Worm (Caenorhabditis elegans): Measurements from ENCODE around the gene ooc-5.

Gene ooc-5

DNA sequence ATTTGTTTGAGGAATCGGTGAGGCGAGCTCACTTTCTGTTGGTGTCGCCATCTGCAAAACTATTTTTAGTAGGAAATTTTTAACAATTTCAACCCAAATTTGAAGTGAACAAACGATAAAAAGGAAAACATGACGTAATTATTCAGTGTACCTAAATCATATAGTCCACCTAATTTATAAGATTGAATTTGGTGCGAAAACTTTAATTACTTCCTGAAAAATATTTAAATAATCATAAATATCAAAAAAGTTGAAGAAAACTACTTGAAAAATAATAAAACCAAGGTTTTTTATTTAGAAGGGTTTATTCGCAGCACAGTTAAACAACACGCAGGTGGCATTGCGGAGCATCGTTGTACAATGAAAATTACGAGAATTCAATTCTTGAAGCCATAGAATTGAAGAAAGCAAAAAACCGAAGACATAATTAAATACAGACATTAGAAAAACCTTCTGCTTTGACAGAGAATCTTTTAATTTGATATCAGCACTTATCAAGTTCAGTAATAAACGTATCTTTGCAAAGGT is 19.4 kb upstream of the ooc-5 start, which contains the start of gene tomm-40:
Gene tomm-40 (minus strand): TSS at position 51 of the 528 bp plus-strand sequence.
- TF ChIP-seq W03F9.2 (tag; optimal IDR thresholded peaks at IDR 0.05), result no peak
- TF ChIP-seq him-1 (tag; optimal IDR thresholded peaks at IDR 0.05), result no peak
- no peak for TF ChIP-seq dao-5 (tag; optimal IDR thresholded peaks at IDR 0.05)

DNA sequence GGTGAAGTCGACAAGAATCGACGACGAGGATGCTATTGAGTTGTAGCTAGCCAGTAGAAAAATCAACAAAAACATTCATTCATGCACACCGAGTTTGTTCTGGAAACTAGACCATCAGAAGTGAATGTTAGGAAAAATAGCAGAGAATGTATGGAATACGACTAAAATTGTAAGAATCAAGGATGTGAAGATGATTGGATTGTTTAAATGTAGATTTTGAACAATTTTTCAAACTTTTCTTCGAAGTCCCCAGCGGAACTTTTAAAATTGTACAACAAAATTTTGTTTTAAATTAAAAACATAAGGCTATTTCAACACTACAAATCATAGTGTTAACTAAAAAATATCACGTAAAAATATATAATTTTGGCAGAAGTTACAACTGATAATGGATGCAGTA is 10.3 kb upstream of the ooc-5 start, which contains the start of gene C18E9.7:
Gene C18E9.7 (minus strand): TSS at position 101 of the 400 bp plus-strand sequence.
- no peak for TF ChIP-seq W03F9.2 (tag; optimal IDR thresholded peaks at IDR 0.05)
- TF ChIP-seq him-1 (tag; optimal IDR thresholded peaks at IDR 0.05), result no peak
- no peak for TF ChIP-seq dao-5 (tag; optimal IDR thresholded peaks at IDR 0.05)

DNA sequence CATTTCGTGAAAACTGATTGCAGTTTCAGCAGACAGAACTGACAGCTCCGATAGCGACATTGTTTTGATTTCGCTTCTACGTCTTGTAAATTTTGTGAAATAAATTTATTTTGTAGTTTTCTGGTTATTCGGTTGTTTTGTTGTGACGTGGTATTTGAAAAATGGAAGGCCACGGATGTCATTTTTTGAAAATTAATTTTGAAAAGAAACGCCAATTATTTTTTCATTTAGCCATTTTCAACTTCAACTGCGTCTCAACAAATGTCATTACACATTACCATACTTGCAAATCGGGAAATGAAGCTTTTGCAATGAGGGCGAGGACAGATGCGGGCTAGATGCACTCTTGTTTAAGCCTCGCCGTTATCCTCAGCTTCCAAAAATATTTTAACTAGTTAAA is 5.0 kb upstream of the ooc-5 start, which contains the start of gene C18E9.8:
Gene C18E9.8 (minus strand): TSS at position 101 of the 400 bp plus-strand sequence.
- TF ChIP-seq dao-5 (tag; optimal IDR thresholded peaks at IDR 0.05) (no peak), him-1 (tag; optimal IDR thresholded peaks at IDR 0.05) (no peak), W03F9.2 (tag; optimal IDR thresholded peaks at IDR 0.05) (no peak)

DNA sequence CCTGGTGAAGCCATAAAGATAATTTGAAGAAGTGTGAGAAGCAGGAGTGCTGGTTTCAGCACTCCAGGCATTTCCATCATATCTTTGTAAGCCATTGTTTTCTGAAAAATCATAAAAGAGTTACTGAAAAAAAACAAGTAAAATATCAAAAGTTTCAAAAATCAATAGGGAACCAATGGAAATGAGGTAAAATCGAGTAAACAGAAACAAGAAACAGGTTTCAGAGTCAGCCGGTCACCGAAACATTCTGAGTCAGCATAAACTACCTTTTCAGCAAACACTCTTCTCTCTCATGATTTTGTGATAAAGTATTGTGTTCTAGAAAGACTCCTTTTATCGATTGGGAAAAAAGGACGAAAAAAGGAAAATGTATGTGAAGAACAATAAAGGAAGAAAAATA is 3.5 kb upstream of the ooc-5 start, which contains the start of gene C18E9.9:
Gene C18E9.9 (minus strand): TSS at position 101 of the 400 bp plus-strand sequence.
- no peak for TF ChIP-seq him-1 (tag; optimal IDR thresholded peaks at IDR 0.05)
- no peak for TF ChIP-seq dao-5 (tag; optimal IDR thresholded peaks at IDR 0.05)
- no peak for TF ChIP-seq W03F9.2 (tag; optimal IDR thresholded peaks at IDR 0.05)

DNA sequence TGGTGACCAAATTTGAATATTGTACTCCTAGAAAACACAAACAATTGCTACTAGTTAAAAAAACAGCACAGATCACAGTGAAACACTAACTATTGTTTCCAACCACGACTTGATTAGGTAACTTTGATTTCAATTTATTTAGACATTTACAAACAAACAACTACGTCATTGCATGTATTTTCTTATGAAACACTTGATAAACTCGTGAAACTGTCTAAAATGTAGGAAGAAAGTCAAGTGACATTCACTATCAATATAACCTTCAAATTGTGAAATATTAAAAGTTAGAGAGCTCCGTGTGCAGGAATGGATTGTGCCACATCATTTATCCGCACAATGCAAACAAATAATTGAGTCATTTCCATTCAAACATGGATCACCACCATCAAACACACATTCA is 2.7 kb upstream of the ooc-5 start:
- TF ChIP-seq him-1 (tag; optimal IDR thresholded peaks at IDR 0.05), result no peak
- no peak for TF ChIP-seq W03F9.2 (tag; optimal IDR thresholded peaks at IDR 0.05)
- TF ChIP-seq dao-5 (tag; optimal IDR thresholded peaks at IDR 0.05), result no peak

DNA sequence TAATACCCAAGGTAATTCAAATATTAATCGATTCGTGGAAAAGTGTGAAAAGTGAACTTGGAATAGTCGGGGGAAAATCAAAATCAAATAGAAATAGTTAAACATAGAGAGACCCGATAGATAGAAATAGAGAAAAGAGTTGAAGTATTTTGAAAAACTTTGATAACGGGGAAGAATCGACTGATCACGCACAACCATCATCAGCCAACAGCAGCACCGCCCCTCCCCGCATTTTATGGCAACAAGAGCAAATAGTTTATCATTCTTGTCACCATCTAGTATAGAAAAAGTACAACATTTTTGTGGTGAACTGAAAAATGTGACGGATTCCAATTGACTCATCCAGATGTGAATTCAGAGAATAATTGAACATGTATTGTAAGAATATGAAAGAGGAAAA is 1.4 kb upstream of the ooc-5 start:
- TF ChIP-seq dao-5 (tag; optimal IDR thresholded peaks at IDR 0.05) (no peak), W03F9.2 (tag; optimal IDR thresholded peaks at IDR 0.05) (no peak), him-1 (tag; optimal IDR thresholded peaks at IDR 0.05) (no peak)

DNA sequence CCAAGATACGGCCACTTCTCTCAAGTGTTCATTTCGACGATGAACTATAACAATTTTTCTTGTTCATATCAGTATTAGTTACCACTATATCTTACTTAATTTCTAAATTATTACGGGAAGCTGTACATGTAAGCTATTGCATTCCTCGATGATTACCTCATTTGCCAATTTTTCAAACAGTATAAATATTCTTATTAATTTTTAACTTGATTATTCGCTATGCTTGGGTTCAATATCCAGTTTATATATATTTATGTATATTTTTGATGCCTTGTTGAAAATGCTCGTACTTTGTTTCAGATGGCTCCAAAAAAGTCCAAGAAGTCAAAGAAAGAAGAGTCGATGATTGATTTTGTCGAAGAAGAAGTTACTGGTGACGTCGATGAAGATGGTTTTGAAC is 1.4 kb downstream of the ooc-5 start, which contains the start of gene F44G4.1:
Gene F44G4.1 (plus strand): TSS at position 301 of the 400 bp plus-strand sequence.
- TF ChIP-seq him-1 (tag; optimal IDR thresholded peaks at IDR 0.05), result no peak
- TF ChIP-seq dao-5 (tag; optimal IDR thresholded peaks at IDR 0.05), result no peak
- no peak for TF ChIP-seq W03F9.2 (tag; optimal IDR thresholded peaks at IDR 0.05)

DNA sequence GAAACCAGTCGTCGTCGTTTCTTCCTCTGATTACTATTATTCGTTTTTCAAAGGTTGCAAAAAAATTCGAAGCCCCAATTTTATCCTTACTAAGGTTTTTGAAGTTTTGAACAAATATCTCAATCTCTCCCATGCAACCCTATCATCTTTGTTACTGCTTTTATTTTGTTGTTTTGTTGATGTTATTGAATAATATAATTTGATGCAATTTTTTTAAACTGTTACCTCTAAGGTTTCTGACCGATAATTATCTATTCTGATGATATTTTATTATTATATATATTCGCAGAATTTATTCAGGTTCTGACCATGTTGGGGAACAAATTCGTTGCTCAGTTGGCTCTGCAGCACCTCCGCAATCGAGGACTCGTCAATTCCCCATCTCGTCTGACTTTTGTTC is 3.1 kb downstream of the ooc-5 start, which contains the start of gene ndub-2:
Gene ndub-2 (plus strand): TSS at position 301 of the 400 bp plus-strand sequence.
- no peak for TF ChIP-seq W03F9.2 (tag; optimal IDR thresholded peaks at IDR 0.05)
- no peak for TF ChIP-seq dao-5 (tag; optimal IDR thresholded peaks at IDR 0.05)
- TF ChIP-seq him-1 (tag; optimal IDR thresholded peaks at IDR 0.05), result no peak

DNA sequence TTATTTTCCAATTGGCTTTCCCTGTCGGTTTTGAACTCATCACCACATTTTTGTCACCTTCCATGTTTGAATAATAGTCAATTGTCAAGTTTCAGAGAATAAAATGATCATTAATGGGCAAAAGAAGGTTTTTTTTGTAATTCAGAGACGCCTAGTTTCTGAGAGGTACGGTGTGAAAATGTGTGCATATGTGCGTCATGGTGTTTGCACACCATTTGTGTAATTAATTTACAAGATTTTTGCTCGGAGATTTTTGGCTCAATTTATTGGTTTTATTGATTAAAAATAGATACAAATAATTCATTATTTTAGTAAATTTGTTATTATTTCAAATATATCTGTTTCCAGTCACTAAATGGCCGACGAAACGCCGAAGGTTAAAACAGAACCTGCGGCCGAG is 4.5 kb downstream of the ooc-5 start, which contains the start of the genes F44G4.3 and tdp-1:
Gene F44G4.3 (minus strand): TSS at position 184 of the 400 bp plus-strand sequence.
Gene tdp-1 (plus strand): TSS at position 347 of the 400 bp plus-strand sequence.
- TF ChIP-seq him-1 (tag; optimal IDR thresholded peaks at IDR 0.05) (no peak), dao-5 (tag; optimal IDR thresholded peaks at IDR 0.05) (no peak), W03F9.2 (tag; optimal IDR thresholded peaks at IDR 0.05) (no peak)

DNA sequence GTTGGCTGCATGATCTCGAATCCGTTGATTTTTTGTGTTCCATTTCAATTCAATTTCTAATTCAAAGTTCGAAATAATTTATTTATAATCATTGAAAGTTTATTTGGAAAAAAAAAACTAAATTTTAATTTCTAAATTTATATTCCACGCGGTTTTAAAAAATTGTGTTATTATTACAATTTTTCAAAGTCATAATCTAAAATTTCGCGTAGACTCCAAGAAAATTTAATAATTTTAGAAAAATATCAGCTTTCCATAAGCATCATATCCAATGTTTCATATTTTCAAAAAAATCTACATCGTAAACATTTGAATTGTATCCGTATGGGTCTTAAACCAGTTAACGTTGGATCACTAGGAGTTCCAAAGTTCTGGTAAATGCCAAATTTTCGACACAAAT is 7.4 kb downstream of the ooc-5 start, which contains the start of gene F44G4.5:
Gene F44G4.5 (minus strand): TSS at position 101 of the 400 bp plus-strand sequence.
- TF ChIP-seq W03F9.2 (tag; optimal IDR thresholded peaks at IDR 0.05), result no peak
- TF ChIP-seq dao-5 (tag; optimal IDR thresholded peaks at IDR 0.05), result no peak
- no peak for TF ChIP-seq him-1 (tag; optimal IDR thresholded peaks at IDR 0.05)

DNA sequence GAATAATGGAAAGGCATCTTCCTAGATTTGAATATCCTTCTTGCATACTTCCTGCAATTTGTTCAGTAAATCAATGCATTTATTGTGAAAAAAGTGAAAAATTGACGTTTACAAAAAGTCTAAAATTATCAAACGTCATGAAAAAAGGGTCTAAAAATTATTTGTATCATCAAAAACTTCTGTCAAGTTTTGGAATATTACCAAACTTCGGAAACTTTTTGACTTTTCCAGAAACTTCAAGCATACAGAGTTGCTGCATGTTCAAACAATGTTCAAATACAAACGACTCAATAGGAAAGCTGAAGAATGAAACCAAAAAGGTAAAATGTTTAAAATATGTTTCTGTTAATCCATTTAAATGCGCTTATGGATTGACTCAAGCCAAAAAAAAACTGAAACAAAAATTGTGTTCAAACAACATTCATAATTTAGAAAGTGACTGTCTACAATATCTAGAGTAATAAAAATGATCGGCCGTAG is 8.8 kb downstream of the ooc-5 start, which contains the start of gene F44G4.6:
Gene F44G4.6 (minus strand): TSS at position 51 of the 480 bp plus-strand sequence.
- no peak for TF ChIP-seq dao-5 (tag; optimal IDR thresholded peaks at IDR 0.05)

DNA sequence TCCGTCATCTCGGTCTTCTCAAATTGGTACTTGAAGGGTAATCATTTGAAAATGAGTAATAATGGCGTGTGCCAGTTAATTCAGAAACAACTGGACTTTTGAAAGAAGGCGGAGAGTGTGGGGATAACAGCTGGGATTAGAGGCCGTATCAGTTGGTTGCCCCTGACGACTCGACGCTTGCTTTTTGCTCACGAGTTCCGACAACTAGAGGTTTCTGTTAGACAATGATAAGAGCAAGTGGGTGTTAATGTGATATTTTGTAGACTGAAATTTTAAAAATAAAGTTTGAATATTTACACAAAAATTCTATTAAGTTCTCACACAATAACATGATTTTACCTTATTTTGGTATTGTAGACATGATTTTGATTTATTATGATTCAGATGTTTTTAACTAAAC is 12.1 kb downstream of the ooc-5 start, which contains the start of gene F44G4.7:
Gene F44G4.7 (minus strand): TSS at position 101 of the 400 bp plus-strand sequence.
- TF ChIP-seq W03F9.2 (tag; optimal IDR thresholded peaks at IDR 0.05) (no peak), dao-5 (tag; optimal IDR thresholded peaks at IDR 0.05) (no peak)

DNA sequence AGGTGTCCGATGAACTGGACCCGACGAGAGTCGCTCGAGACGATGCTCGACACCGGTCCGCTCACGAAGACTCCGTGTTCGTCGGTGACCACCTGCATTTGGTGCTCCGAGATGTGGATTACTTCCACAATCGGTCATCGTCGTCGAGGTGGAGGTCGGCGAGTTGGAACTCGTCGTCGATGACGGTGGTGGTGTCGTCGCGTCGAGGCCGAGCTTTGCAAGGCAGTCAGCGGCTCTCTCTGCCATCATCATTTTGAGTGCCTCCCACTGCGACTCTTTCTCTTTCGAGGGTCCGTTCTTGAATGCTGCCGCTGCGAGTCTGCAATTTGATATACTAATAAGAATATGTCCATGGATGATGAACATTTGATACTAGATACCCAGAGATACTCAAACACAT is 14.8 kb downstream of the ooc-5 start:
- TF ChIP-seq W03F9.2 (tag; optimal IDR thresholded peaks at IDR 0.05) (no peak), dao-5 (tag; optimal IDR thresholded peaks at IDR 0.05) (no peak), him-1 (tag; optimal IDR thresholded peaks at IDR 0.05) (no peak)

DNA sequence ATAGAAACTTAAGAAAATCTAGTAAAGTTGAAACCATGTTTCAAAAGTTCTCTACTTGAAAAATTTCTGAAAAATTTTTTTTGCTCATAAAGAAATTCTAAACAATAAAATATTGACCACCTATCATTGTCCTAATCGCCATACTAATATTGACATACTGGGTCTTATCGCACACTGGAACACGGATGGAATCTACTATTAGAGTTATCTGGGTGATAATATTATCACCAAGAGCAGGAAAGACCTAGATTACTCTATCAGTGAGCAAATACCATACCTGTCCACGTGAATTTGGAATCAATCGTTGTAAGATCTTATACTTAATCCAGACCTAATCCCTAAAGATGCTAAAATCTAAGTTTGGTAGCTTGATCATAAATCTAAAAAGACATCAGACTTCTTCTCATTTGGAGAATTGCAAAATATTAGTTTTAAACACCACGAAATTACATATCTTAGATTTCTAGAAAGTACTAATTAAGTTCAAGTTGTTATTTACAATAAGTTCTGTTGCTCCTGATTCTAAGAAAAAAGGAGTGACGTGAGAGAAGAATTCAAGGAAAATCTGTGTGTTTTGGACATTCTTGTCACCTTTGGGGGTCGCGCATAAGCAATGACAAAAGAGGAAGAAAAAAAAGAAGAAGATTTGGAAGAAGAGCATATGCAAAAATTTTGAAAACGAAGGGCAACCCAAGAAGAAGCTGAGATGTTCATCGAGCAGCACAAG is 17.2 kb downstream of the ooc-5 start:
- TF ChIP-seq him-1 (tag; optimal IDR thresholded peaks at IDR 0.05), result no peak
- no peak for TF ChIP-seq W03F9.2 (tag; optimal IDR thresholded peaks at IDR 0.05)
- TF ChIP-seq dao-5 (tag; optimal IDR thresholded peaks at IDR 0.05), result no peak
